Fruit fly (Drosophila melanogaster): ENCODE data around the gene phu.

The phu gene

dm6 chr3R:9527907-9528842, 33.6 kb downstream of the phu start:
- TF ChIP-seq CG8478 (optimal IDR thresholded peaks at IDR 0.05) = no peak

DNA sequence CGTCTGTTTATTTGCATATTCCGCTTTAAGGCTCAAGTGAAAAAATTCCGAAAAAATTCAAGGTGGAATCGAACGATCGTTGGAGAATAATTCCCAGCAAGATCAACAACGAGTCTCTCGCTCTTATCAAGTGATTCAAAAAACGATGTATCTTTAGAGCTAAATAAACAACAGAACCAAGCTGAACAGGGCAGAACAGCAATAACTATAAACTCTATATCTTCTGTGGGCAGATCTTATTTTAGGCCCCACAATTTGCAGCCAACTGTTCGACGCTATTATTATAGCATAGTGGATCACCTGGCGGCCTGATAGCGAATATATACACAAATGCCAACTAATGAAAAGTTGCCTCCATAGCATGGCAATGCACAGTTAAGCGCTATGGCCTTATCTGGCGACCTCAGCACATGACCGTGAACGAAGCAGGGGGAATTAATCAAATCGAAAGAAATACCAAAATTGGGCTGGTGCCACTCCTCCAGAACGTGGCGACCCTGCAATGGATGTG, 34.8 kb downstream of the phu start:
- no peak for TF ChIP-seq CTCF (optimal IDR thresholded peaks at IDR 0.05)
- TF ChIP-seq CG8478 (optimal IDR thresholded peaks at IDR 0.05) = no peak

DNA sequence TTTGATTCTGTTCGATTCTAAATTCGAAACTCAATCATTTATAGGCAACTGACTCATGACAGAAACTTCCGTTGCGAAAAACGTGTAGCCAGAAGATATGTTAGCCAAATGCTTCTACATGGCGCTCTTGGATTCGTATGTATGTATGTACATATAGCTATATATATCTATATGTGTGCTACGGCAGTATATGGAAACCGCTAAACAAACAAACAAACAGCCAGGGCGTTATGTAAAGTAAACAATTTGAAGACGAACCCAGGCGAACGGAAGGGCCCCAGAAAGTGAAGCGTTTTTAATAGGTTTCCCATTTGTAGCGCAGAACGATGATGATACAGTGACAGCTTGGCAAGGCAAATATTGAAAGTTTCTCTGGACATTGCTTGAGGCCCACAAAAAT, 35.3 kb downstream of the phu start:
- TF ChIP-seq CTCF (optimal IDR thresholded peaks at IDR 0.05) (no peak), CG8478 (optimal IDR thresholded peaks at IDR 0.05) (no peak)

DNA sequence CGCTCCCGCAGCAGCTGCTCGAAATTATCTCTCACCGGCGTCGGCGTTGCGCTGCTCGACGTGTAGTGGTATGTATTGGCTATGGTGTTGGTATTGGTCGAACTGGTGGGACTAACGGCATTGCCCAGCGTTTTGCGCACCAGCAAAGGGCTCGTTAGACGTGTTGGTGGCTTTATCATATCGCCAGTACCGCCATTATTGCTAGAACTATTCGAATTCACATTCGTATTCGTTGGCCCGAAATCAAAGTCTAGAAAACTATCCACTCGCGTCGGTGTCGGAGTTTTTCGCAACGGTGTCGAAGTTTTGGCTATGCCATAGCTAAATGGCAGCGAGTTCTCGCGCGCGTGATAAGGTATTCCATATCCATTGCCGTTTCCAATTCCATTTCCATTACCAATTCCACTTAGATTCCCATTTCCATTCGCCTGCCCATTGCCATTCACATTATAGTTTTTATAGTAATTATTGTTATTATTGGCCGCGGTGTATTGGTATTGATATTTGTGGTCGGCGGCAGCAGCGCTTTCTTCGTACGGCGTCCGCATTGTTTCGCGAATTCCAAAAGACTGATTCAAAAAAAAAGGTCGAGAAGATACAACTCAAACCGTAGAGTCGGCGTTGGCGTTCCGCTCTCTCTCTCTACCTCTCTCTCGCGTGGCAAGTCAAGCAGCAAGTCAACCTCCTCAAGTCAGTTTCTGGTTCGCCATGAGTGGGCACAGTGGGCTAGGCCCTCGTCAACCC, 38.0 kb downstream of the phu start, which contains the start of gene by:
Gene by (minus strand): TSS at position 575 of the 744 bp plus-strand sequence.
- TF ChIP-seq CTCF (optimal IDR thresholded peaks at IDR 0.05) (no peak), CG8478 (optimal IDR thresholded peaks at IDR 0.05) (no peak)

DNA sequence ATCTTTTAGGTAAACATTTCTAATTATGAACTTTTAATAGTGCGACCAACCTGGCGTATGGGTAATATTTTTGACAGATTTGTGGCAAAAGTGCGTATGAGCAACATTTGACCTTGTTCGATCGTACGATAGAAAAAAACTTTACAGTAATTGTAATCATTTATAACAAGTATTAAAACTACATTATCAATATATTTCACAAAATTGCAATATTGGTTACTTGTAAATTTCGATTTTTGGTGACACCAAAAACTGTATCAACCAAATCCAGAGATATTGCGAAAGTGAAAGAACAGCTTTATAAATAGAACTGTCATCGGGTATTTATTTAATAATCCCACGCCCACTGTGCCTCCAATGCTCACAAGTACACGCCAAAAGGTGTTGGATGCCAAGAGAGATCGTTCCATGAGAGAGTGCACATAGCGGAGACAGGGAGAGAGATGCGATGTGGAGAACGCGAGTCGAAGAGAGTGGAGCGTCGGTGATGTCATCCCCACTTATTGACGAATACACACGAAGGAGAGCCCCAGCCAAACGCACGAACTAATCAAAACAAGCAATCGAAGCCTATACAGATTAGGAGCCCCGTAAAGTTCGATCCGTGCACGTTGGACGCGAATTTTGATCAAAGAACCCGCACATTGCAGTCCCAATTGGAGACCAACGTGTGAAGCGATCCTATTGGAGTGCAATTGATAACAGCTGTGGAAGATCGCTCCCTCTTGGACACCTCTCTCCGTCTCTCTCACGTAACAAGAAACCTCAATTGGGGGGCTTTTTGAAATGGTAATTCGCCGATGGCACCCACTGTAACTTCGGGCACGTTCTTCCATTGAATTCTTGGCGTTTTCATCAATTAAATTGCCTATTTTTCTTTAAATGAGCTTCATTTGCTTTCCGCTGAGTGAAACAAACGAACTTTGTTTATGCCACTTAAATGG, 38.9 kb downstream of the phu start:
- TF ChIP-seq CTCF (optimal IDR thresholded peaks at IDR 0.05) (no peak), CG8478 (optimal IDR thresholded peaks at IDR 0.05) (no peak)

- no peak for TF ChIP-seq CTCF (optimal IDR thresholded peaks at IDR 0.05)
- TF ChIP-seq CG8478 (optimal IDR thresholded peaks at IDR 0.05) = no peak
Observed at dm6 chr3R:9534125-9534496, 39.5 kb downstream of the phu start.

DNA sequence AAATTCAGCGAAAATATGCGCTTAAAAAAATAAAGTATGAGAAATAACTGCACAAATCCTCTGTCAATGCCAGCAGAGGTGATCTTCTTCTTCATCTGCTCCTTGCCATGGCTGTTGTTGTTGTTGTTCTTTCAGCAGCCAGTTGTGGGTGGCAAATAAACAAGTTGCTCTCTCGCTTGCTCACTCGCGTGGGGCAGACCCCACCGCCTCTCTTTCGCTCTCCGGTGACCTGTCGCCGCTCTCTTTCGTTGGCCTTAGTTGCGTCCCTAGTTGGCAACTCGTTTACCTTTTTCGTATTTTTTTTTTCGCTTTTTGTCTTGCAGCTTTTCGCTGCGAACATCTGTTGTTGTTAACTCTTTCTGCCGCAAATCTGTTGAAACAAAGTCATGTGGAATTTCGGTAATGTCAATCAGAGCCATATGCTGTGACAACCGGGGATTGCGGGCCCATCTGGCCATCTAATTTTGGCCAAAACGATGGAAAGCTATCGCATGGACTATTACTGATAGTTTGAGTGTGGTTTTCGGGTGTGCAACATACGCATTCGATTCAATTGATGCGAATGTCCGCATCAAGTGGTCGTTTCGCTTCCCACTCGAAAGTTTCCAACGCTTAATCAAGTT, 40.1 kb downstream of the phu start:
- TF ChIP-seq CTCF (optimal IDR thresholded peaks at IDR 0.05) (no peak), CG8478 (optimal IDR thresholded peaks at IDR 0.05) (no peak)

dm6 chr3R:9543495-9544180, 49.0 kb downstream of the phu start:
- TF ChIP-seq CTCF (optimal IDR thresholded peaks at IDR 0.05) (no peak), CG8478 (optimal IDR thresholded peaks at IDR 0.05) (no peak)

All from S2 (cell line).